Worm (Caenorhabditis elegans) whole organism, L1 larva: ENCODE measurements around the gene C33D9.10.

ENCODE experiments used
- C04F5.9 ChIP-seq: sonication (generic microtip); optimal IDR thresholded peaks from 2 replicates; lab custom pipeline; 2016; ENCODE audit warnings: missing genetic modification characterization, missing compliant biosample characterization
- C34B4.2 ChIP-seq: sonication (generic microtip); optimal IDR thresholded peaks from 2 replicates; lab custom pipeline; 2017; ENCODE audit warnings: mild to moderate bottlenecking, missing genetic modification characterization, missing compliant biosample characterization
- F16B12.6 ChIP-seq: fragments of 150-350 bp; optimal IDR thresholded peaks from 2 replicates; lab custom pipeline; 2014; ENCODE audit warnings: missing biosample characterization, missing genetic modification characterization
- aha-1 ChIP-seq: fragments of 150-350 bp; optimal IDR thresholded peaks from 2 replicates; lab custom pipeline; 2014; ENCODE audit warnings: missing biosample characterization, missing genetic modification characterization
- alr-1 ChIP-seq: fragments of 200-800 bp; sonication (Bioruptor generic); optimal IDR thresholded peaks from 2 replicates; lab custom pipeline; 2018; ENCODE audit warnings: borderline replicate concordance, mild to moderate bottlenecking, missing genetic modification characterization, missing compliant biosample characterization
- aly-2 ChIP-seq: fragments of 150-350 bp; optimal IDR thresholded peaks from 2 replicates; lab custom pipeline; 2014; ENCODE audit warnings: missing biosample characterization, missing genetic modification characterization
- blmp-1 ChIP-seq: fragments of 150-350 bp; optimal IDR thresholded peaks from 2 replicates; lab custom pipeline; 2014; ENCODE audit warnings: missing biosample characterization, missing genetic modification characterization
- ceh-90 ChIP-seq: sonication (generic microtip); optimal IDR thresholded peaks from 2 replicates; lab custom pipeline; 2016; ENCODE audit warnings: missing genetic modification characterization, missing compliant biosample characterization
- ces-1 ChIP-seq: fragments of 150-350 bp; optimal IDR thresholded peaks from 2 replicates; lab custom pipeline; 2014; ENCODE audit warnings: missing biosample characterization, missing genetic modification reagents, missing genetic modification characterization
- dpl-1 ChIP-seq, 3 experiments: fragments of 150-350 bp in 2 of 3; sonication (generic microtip) in 1 of 3; optimal IDR thresholded peaks; 2 replicates each; lab custom pipeline; 2014 to 2017; ENCODE audit warnings: missing biosample characterization in 3 of 3, missing genetic modification characterization in 3 of 3, missing genetic modification reagents in 3 of 3
- efl-3 ChIP-seq: fragments of 200-800 bp; sonication (Bioruptor generic); optimal IDR thresholded peaks from 2 replicates; lab custom pipeline; 2018; ENCODE audit warnings: mild to moderate bottlenecking, missing genetic modification characterization, missing compliant biosample characterization
- egl-13 ChIP-seq: sonication (generic microtip); optimal IDR thresholded peaks from 2 replicates; lab custom pipeline; 2016; ENCODE audit warnings: missing genotype, missing genetic modification reagents, missing genetic modification characterization, missing compliant biosample characterization
- egl-27 ChIP-seq, 2 experiments: fragments of 150-350 bp in 1 of 2; sonication (generic microtip); optimal IDR thresholded peaks; 3 replicates each; lab custom pipeline; 2017 to 2018; ENCODE audit warnings: missing biosample characterization in 2 of 2, missing genetic modification characterization in 2 of 2, missing genetic modification reagents in 2 of 2
- elt-2 ChIP-seq: sonication (generic microtip); optimal IDR thresholded peaks from 2 replicates; lab custom pipeline; 2016; ENCODE audit warnings: missing genetic modification characterization, mild to moderate bottlenecking, inconsistent platforms, missing compliant biosample characterization, missing genetic modification reagents
- fkh-4 ChIP-seq: sonication (generic microtip); optimal IDR thresholded peaks from 2 replicates; lab custom pipeline; 2016; ENCODE audit warnings: missing compliant biosample characterization, missing genetic modification characterization, borderline replicate concordance
- fkh-8 ChIP-seq: sonication (generic microtip); optimal IDR thresholded peaks from 2 replicates; lab custom pipeline; 2016; ENCODE audit warnings: mild to moderate bottlenecking, missing genetic modification characterization, missing compliant biosample characterization
- grh-1 ChIP-seq: fragments of 200-800 bp; sonication (Bioruptor generic); IDR thresholded peaks from 2 replicates; pipeline ENCODE4 v1.3.6; 2022; ENCODE audit warnings: missing genetic modification reagents, missing genetic modification characterization, missing compliant biosample characterization
- hlh-17 ChIP-seq: fragments of 200-800 bp; sonication (Bioruptor generic); optimal IDR thresholded peaks from 2 replicates; lab custom pipeline; 2018; ENCODE audit warnings: missing genetic modification characterization, mild to moderate bottlenecking, missing compliant biosample characterization, moderate library complexity, borderline replicate concordance
- hpl-2 ChIP-seq: fragments of 150-350 bp; optimal IDR thresholded peaks from 2 replicates; lab custom pipeline; 2014; ENCODE audit warnings: missing biosample characterization, missing genetic modification reagents, missing genetic modification characterization
- irx-1 ChIP-seq: sonication (generic microtip); optimal IDR thresholded peaks from 2 replicates; lab custom pipeline; 2016; ENCODE audit warnings: missing genetic modification characterization, missing compliant biosample characterization
- lin-14 ChIP-seq: fragments of 200-800 bp; sonication (Bioruptor generic); optimal IDR thresholded peaks from 2 replicates; lab custom pipeline; 2018; ENCODE audit warnings: mild to moderate bottlenecking, missing genetic modification characterization, moderate library complexity, missing compliant biosample characterization
- lin-35 ChIP-seq, 2 experiments: fragments of 150-350 bp; optimal IDR thresholded peaks; 2 replicates each; lab custom pipeline; 2014; ENCODE audit warnings: missing biosample characterization in 2 of 2, missing genetic modification characterization in 2 of 2, missing genetic modification reagents in 2 of 2
- lin-39 ChIP-seq: fragments of 150-350 bp; optimal IDR thresholded peaks from 2 replicates; lab custom pipeline; 2014; ENCODE audit warnings: missing biosample characterization, missing genetic modification reagents, missing genetic modification characterization
- lir-3 ChIP-seq: sonication (generic microtip); optimal IDR thresholded peaks from 2 replicates; lab custom pipeline; 2016; ENCODE audit warnings: mild to moderate bottlenecking, missing genetic modification characterization, moderate library complexity, missing compliant biosample characterization; ENCODE audit not compliant: poor library complexity
- lsy-2 ChIP-seq, 2 experiments: fragments of 150-350 bp; optimal IDR thresholded peaks; 2 replicates each; lab custom pipeline; 2014; ENCODE audit warnings: missing biosample characterization in 2 of 2, missing genetic modification characterization in 2 of 2
- mab-9 ChIP-seq: fragments of 200-800 bp; sonication (Bioruptor generic); IDR thresholded peaks from 2 replicates; pipeline ENCODE4 v1.3.6; 2022; ENCODE audit warnings: missing genetic modification reagents, missing genetic modification characterization, missing compliant biosample characterization
- mef-2 ChIP-seq: fragments of 150-350 bp; optimal IDR thresholded peaks from 2 replicates; lab custom pipeline; 2014; ENCODE audit warnings: missing biosample characterization, missing genetic modification characterization
- nhr-19 ChIP-seq: fragments of 200-800 bp; sonication (Bioruptor generic); conservative IDR thresholded peaks from 2 replicates; pipeline ENCODE4 v1.3.6; 2022; ENCODE audit warnings: missing genetic modification characterization, missing compliant biosample characterization
- nhr-20 ChIP-seq: sonication (generic microtip); optimal IDR thresholded peaks from 2 replicates; lab custom pipeline; 2016; ENCODE audit warnings: mild to moderate bottlenecking, missing genetic modification characterization, missing compliant biosample characterization
- nhr-28 ChIP-seq: fragments of 150-350 bp; optimal IDR thresholded peaks from 2 replicates; lab custom pipeline; 2014; ENCODE audit warnings: missing biosample characterization, missing genetic modification characterization
- nhr-47 ChIP-seq: sonication (generic microtip); optimal IDR thresholded peaks from 2 replicates; lab custom pipeline; 2016; ENCODE audit warnings: mild to moderate bottlenecking, missing genetic modification characterization, moderate library complexity, missing compliant biosample characterization
- nhr-76 ChIP-seq: sonication (generic microtip); optimal IDR thresholded peaks from 2 replicates; lab custom pipeline; 2017; ENCODE audit warnings: missing biosample characterization, missing genetic modification characterization
- nhr-90 ChIP-seq: sonication (generic microtip); optimal IDR thresholded peaks from 2 replicates; lab custom pipeline; 2016; ENCODE audit warnings: mild to moderate bottlenecking, missing genetic modification characterization, missing compliant biosample characterization; ENCODE audit not compliant: poor library complexity
- pag-3 ChIP-seq: sonication (generic microtip); optimal IDR thresholded peaks from 2 replicates; lab custom pipeline; 2017; ENCODE audit warnings: missing genetic modification characterization, mild to moderate bottlenecking, missing compliant biosample characterization, antibody characterized with exemption, borderline replicate concordance; ENCODE audit not compliant: insufficient read depth
- pax-3 ChIP-seq: fragments of 200-800 bp; sonication (Bioruptor generic); optimal IDR thresholded peaks from 2 replicates; lab custom pipeline; 2018; ENCODE audit warnings: mild to moderate bottlenecking, missing genetic modification characterization, moderate library complexity, missing compliant biosample characterization
- pqm-1 ChIP-seq: sonication (generic microtip); optimal IDR thresholded peaks from 3 replicates; lab custom pipeline; 2017; ENCODE audit warnings: missing biosample characterization, missing genetic modification characterization
- rnt-1 ChIP-seq: sonication (generic microtip); optimal IDR thresholded peaks from 2 replicates; lab custom pipeline; 2016; ENCODE audit warnings: mild to moderate bottlenecking, missing genetic modification characterization, moderate library complexity, missing compliant biosample characterization
- skn-1 ChIP-seq: fragments of 150-350 bp; optimal IDR thresholded peaks from 2 replicates; lab custom pipeline; 2014; ENCODE audit warnings: missing biosample characterization, missing genetic modification characterization
- snu-23 ChIP-seq: sonication (generic microtip); optimal IDR thresholded peaks from 2 replicates; lab custom pipeline; 2016; ENCODE audit warnings: missing genetic modification characterization, missing compliant biosample characterization
- sox-4 ChIP-seq: sonication (generic microtip); optimal IDR thresholded peaks from 2 replicates; lab custom pipeline; 2016; ENCODE audit warnings: missing genetic modification characterization, missing compliant biosample characterization
- sptf-1 ChIP-seq: fragments of 150-350 bp; optimal IDR thresholded peaks from 2 replicates; lab custom pipeline; 2014; ENCODE audit warnings: missing biosample characterization, missing genetic modification characterization
- sup-37 ChIP-seq: fragments of 200-800 bp; sonication (Bioruptor generic); optimal IDR thresholded peaks from 2 replicates; lab custom pipeline; 2018; ENCODE audit warnings: mild to moderate bottlenecking, missing genetic modification characterization, missing compliant biosample characterization
- swsn-7 ChIP-seq: sonication (generic microtip); optimal IDR thresholded peaks from 2 replicates; lab custom pipeline; 2016; ENCODE audit warnings: missing genetic modification characterization, missing compliant biosample characterization
- tbx-2 ChIP-seq: sonication (generic microtip); optimal IDR thresholded peaks from 2 replicates; lab custom pipeline; 2016; ENCODE audit warnings: missing genetic modification characterization, missing compliant biosample characterization
- unc-30 ChIP-seq: sonication (generic microtip); optimal IDR thresholded peaks from 2 replicates; lab custom pipeline; 2017; ENCODE audit warnings: missing biosample characterization, missing genetic modification characterization
- unc-62 ChIP-seq: fragments of 150-350 bp; optimal IDR thresholded peaks from 2 replicates; lab custom pipeline; 2014; ENCODE audit warnings: missing biosample characterization, missing genetic modification reagents, missing genetic modification characterization
- unc-86 ChIP-seq: sonication (generic microtip); optimal IDR thresholded peaks from 2 replicates; lab custom pipeline; 2016; ENCODE audit warnings: missing genetic modification characterization, missing compliant biosample characterization
- unc-98 ChIP-seq: fragments of 200-800 bp; sonication (Bioruptor generic); IDR thresholded peaks from 2 replicates; pipeline ENCODE4 v1.3.6; 2022; ENCODE audit warnings: missing genetic modification characterization, missing compliant biosample characterization
- vab-15 ChIP-seq: sonication (generic microtip); optimal IDR thresholded peaks from 2 replicates; lab custom pipeline; 2017; ENCODE audit warnings: missing genotype, mild to moderate bottlenecking, missing genetic modification characterization, missing compliant biosample characterization
- zip-4 ChIP-seq: fragments of 200-800 bp; sonication (Bioruptor generic); optimal IDR thresholded peaks from 2 replicates; lab custom pipeline; 2018; ENCODE audit warnings: mild to moderate bottlenecking, missing genetic modification characterization, moderate library complexity, missing compliant biosample characterization
- ztf-11 ChIP-seq, 2 experiments: sonication (generic microtip); optimal IDR thresholded peaks; 2 replicates each; lab custom pipeline; 2016 to 2017; ENCODE audit warnings: missing genetic modification characterization in 2 of 2, missing biosample characterization in 1 of 2, missing compliant biosample characterization in 1 of 2

Gene C33D9.10

ce11 chrIV:8743654-8744332 lies 44.2 kb downstream of the C33D9.10 start, which contains the start of gene F21D5.7 (continued):
- TF ChIP-seq alr-1 (tag; lab: Kevin White, UChicago): no peak
- no peak for TF ChIP-seq C34B4.2 (tag; lab: Kevin White, UChicago)
- TF ChIP-seq lin-35 (GFP tag; optimal IDR thresholded peaks at IDR 0.05; lab: Kevin White, UChicago): peak; percentile 85 to 91
- peak; percentile 81 for TF ChIP-seq elt-2 (tag; lab: Kevin White, UChicago)
- peak; percentile 62 for TF ChIP-seq C04F5.9 (tag; lab: Kevin White, UChicago)
- peak; percentile 86 for TF ChIP-seq nhr-90
- TF ChIP-seq fkh-8 (tag; lab: Kevin White, UChicago): peak; percentile 46
- peak; percentile 86 to 88 for TF ChIP-seq lsy-2 (tag; optimal IDR thresholded peaks at IDR 0.05; lab: Kevin White, UChicago)
- TF ChIP-seq aha-1 (tag; lab: Kevin White, UChicago): peak; percentile 43
- TF ChIP-seq rnt-1 (tag; lab: Kevin White, UChicago): peak; percentile 87
- TF ChIP-seq efl-3: no peak
- TF ChIP-seq lin-39 (tag; lab: Kevin White, UChicago): peak; percentile 79
- peak; percentile 46 for TF ChIP-seq lir-3 (tag; lab: Kevin White, UChicago)
- no peak for TF ChIP-seq unc-62 (GFP tag; lab: Kevin White, UChicago)
- TF ChIP-seq zip-4 (GFP tag; lab: Kevin White, UChicago): peak; percentile 62
- no peak for TF ChIP-seq sptf-1 (tag; lab: Kevin White, UChicago)
- no peak for TF ChIP-seq fkh-4 (tag; lab: Kevin White, UChicago)
- TF ChIP-seq mef-2 (tag; lab: Kevin White, UChicago): no peak
- peak; percentile 84 for TF ChIP-seq nhr-19 (GFP tag; lab: Robert Waterston, UW)
- no peak for TF ChIP-seq pqm-1
- TF ChIP-seq unc-98: no peak
- peak; percentile 37 for TF ChIP-seq blmp-1 (tag; lab: Kevin White, UChicago)
- peak; percentile 23 for TF ChIP-seq sox-4 (tag; lab: Kevin White, UChicago)
- no peak for TF ChIP-seq unc-30 (tag; lab: Kevin White, UChicago)
- peak; percentile 67 for TF ChIP-seq unc-86 (tag; lab: Kevin White, UChicago)
- no peak for TF ChIP-seq egl-27 (tag; optimal IDR thresholded peaks at IDR 0.05; lab: Kevin White, UChicago)
- TF ChIP-seq grh-1 (GFP tag; lab: Robert Waterston, UW): peak; percentile 61
- no peak for TF ChIP-seq ceh-90 (tag; lab: Kevin White, UChicago)
- peak in 1 of 2 experiments; percentile 25 for TF ChIP-seq ztf-11 (tag; optimal IDR thresholded peaks at IDR 0.05; lab: Kevin White, UChicago)
- TF ChIP-seq nhr-20 (tag; lab: Kevin White, UChicago): peak; percentile 83
- TF ChIP-seq egl-13: peak; percentile 66
- peak; percentile 82 for TF ChIP-seq skn-1 (tag; lab: Kevin White, UChicago)
- no peak for TF ChIP-seq mab-9 (GFP tag; lab: Robert Waterston, UW)
- peak; percentile 51 for TF ChIP-seq F16B12.6 (tag; lab: Kevin White, UChicago)
- TF ChIP-seq nhr-76 (tag; lab: Kevin White, UChicago): no peak
- no peak for TF ChIP-seq sup-37
- TF ChIP-seq nhr-47 (tag; lab: Kevin White, UChicago): peak; percentile 85
- TF ChIP-seq hlh-17: no peak
- TF ChIP-seq hpl-2 (GFP tag; lab: Kevin White, UChicago): peak; percentile 33
- peak; percentile 81 to 88 (median 87) for TF ChIP-seq dpl-1 (GFP tag; optimal IDR thresholded peaks at IDR 0.05; lab: Kevin White, UChicago)
- no peak for TF ChIP-seq pax-3 (tag; lab: Kevin White, UChicago)
- no peak for TF ChIP-seq nhr-28
- no peak for TF ChIP-seq vab-15
- peak; percentile 87 for TF ChIP-seq snu-23 (GFP tag; lab: Kevin White, UChicago)
- peak; percentile 80 for TF ChIP-seq irx-1 (tag; lab: Kevin White, UChicago)
- TF ChIP-seq lin-14: peak; percentile 87
- no peak for TF ChIP-seq aly-2 (tag; lab: Kevin White, UChicago)
- TF ChIP-seq tbx-2 (tag; lab: Kevin White, UChicago): peak; percentile 83
- TF ChIP-seq ces-1 (GFP tag; lab: Kevin White, UChicago): no peak
- TF ChIP-seq swsn-7 (tag; lab: Kevin White, UChicago): peak; percentile 85
- no peak for TF ChIP-seq pag-3 (tag; lab: Kevin White, UChicago)
